Fruit fly (Drosophila melanogaster) whole organism, prepupa: Measurements from ENCODE around the gene CG7430.

ENCODE experiments used
- CG10669 ChIP-seq: fragments of 200-800 bp; sonication (Bioruptor generic); optimal IDR thresholded peaks from 3 replicates; lab custom pipeline; 2018; ENCODE audit warnings: missing biosample characterization, mild to moderate bottlenecking, missing genetic modification characterization, moderate library complexity
- CG16779 ChIP-seq: fragments of 200-800 bp; sonication (Bioruptor generic); optimal IDR thresholded peaks from 3 replicates; lab custom pipeline; 2017; ENCODE audit warnings: missing biosample characterization, mild to moderate bottlenecking, missing genetic modification characterization
- CG34406 ChIP-seq: fragments of 200-800 bp; sonication (Bioruptor generic); optimal IDR thresholded peaks from 3 replicates; lab custom pipeline; 2016; ENCODE audit warnings: missing biosample characterization, missing genetic modification characterization
- CG4318 ChIP-seq: fragments of 200-800 bp; sonication (Bioruptor generic); optimal IDR thresholded peaks from 3 replicates; lab custom pipeline; 2017; ENCODE audit warnings: missing biosample characterization, mild to moderate bottlenecking, missing genetic modification characterization
- CG8319 ChIP-seq: fragments of 200-800 bp; sonication (Bioruptor generic); optimal IDR thresholded peaks from 3 replicates; lab custom pipeline; 2016; ENCODE audit warnings: missing biosample characterization, missing genetic modification characterization
- Eip78C ChIP-seq: fragments of 200-800 bp; sonication (Bioruptor generic); peaks from one replicate; lab custom pipeline; 2016; ENCODE audit warnings: missing biosample characterization, missing genetic modification characterization
- Hr4 ChIP-seq: fragments of 200-800 bp; sonication (Bioruptor generic); optimal IDR thresholded peaks from 3 replicates; lab custom pipeline; 2016; ENCODE audit warnings: missing biosample characterization, missing genetic modification characterization
- Smox ChIP-seq: fragments of 200-800 bp; sonication (Bioruptor generic); optimal IDR thresholded peaks from 3 replicates; lab custom pipeline; 2016; ENCODE audit warnings: missing biosample characterization, missing genetic modification characterization
- dac ChIP-seq: fragments of 200-800 bp; sonication (Bioruptor generic); optimal IDR thresholded peaks from 2 replicates; lab custom pipeline; 2017; ENCODE audit warnings: missing biosample characterization, mild to moderate bottlenecking, missing genetic modification characterization
- dsx ChIP-seq: fragments of 200-800 bp; optimal IDR thresholded peaks from 3 replicates; lab custom pipeline; 2019; ENCODE audit warnings: missing biosample characterization, mild to moderate bottlenecking, missing genetic modification characterization, moderate library complexity; ENCODE audit not compliant: poor library complexity, severe bottlenecking
- fkh ChIP-seq: fragments of 200-800 bp; sonication (Bioruptor generic); optimal IDR thresholded peaks from 3 replicates; lab custom pipeline; 2017; ENCODE audit warnings: missing biosample characterization, mild to moderate bottlenecking, missing genetic modification characterization, moderate library complexity

DNA sequence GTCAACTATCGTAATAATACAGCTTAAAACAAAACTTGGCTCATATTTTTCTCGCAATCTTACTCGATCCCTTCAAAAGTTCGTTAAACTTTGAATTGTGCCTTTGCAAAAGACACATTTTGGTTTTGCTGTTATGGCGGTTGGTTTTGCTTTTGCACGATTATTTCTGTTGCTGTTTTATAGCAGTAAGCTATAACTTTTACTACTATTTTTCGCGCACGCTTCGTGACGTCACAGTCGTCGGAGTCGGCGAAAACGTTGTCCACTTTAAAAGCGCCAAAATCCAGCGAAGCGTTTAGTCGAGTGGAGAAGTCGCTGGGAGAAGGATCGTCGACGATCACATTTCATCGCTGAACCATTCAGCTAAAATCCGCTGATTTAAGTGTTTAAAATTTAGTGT, 40.7 kb downstream of the CG7430 start, which contains the start of gene CG7402:
- no peak for TF ChIP-seq dsx (GFP tag; lab: Kevin White, UChicago)
- no peak for TF ChIP-seq CG8319
- TF ChIP-seq Hr4 (GFP tag; lab: Kevin White, UChicago) = no peak
- TF ChIP-seq CG34406 (GFP tag; lab: Kevin White, UChicago) = no peak
- TF ChIP-seq CG10669 (GFP tag; lab: Kevin White, UChicago) = no peak
- no peak for TF ChIP-seq CG4318 (GFP tag; lab: Kevin White, UChicago)
- TF ChIP-seq Eip78C (GFP tag; lab: Kevin White, UChicago) = no peak
- no peak for TF ChIP-seq dac (GFP tag; lab: Kevin White, UChicago)
- TF ChIP-seq Smox (GFP tag; lab: Kevin White, UChicago) = no peak
- no peak for TF ChIP-seq CG16779 (tag; lab: Kevin White, UChicago)
- no peak for TF ChIP-seq fkh (GFP tag; lab: Kevin White, UChicago)
